Fruit fly (Drosophila melanogaster) whole organism, prepupa: ENCODE results near the gene CG4860.

ENCODE experiments used
- Blimp-1 ChIP-seq: fragments of 200-800 bp; sonication (Bioruptor generic); optimal IDR thresholded peaks from 3 replicates; lab custom pipeline; 2017; ENCODE audit warnings: missing biosample characterization, missing genetic modification characterization, mild to moderate bottlenecking, moderate library complexity, missing genetic modification reagents
- CG10669 ChIP-seq: fragments of 200-800 bp; sonication (Bioruptor generic); optimal IDR thresholded peaks from 3 replicates; lab custom pipeline; 2018; ENCODE audit warnings: missing biosample characterization, mild to moderate bottlenecking, missing genetic modification characterization, moderate library complexity
- CG11294 ChIP-seq: fragments of 200-800 bp; sonication (Bioruptor generic); IDR thresholded peaks from 2 replicates; pipeline ENCODE4 v1.3.6; 2022; ENCODE audit warnings: missing biosample characterization, missing genetic modification characterization
- CG11762 ChIP-seq: fragments of 200-800 bp; sonication (Bioruptor generic); optimal IDR thresholded peaks from 3 replicates; lab custom pipeline; 2016; ENCODE audit warnings: missing biosample characterization, missing genetic modification characterization; ENCODE audit not compliant: insufficient read depth
- CG11902 ChIP-seq: fragments of 200-800 bp; sonication (Bioruptor generic); optimal IDR thresholded peaks from 3 replicates; lab custom pipeline; 2016; ENCODE audit warnings: missing biosample characterization, missing genetic modification characterization
- CG15336 ChIP-seq: fragments of 200-800 bp; sonication (Bioruptor generic); IDR thresholded peaks from 2 replicates; pipeline ENCODE4 v1.3.6; 2022; ENCODE audit warnings: missing biosample characterization, missing genetic modification characterization
- CG1621 ChIP-seq: fragments of 200-800 bp; sonication (Bioruptor generic); optimal IDR thresholded peaks from 3 replicates; lab custom pipeline; 2018; ENCODE audit warnings: missing biosample characterization, mild to moderate bottlenecking, missing genetic modification characterization
- CG16779 ChIP-seq: fragments of 200-800 bp; sonication (Bioruptor generic); optimal IDR thresholded peaks from 3 replicates; lab custom pipeline; 2017; ENCODE audit warnings: missing biosample characterization, mild to moderate bottlenecking, missing genetic modification characterization
- CG3032 ChIP-seq: fragments of 200-800 bp; optimal IDR thresholded peaks from 2 replicates; lab custom pipeline; 2019; ENCODE audit warnings: missing biosample characterization, mild to moderate bottlenecking, missing genetic modification characterization, moderate library complexity
- CG31627 ChIP-seq: fragments of 200-800 bp; sonication (Bioruptor generic); optimal IDR thresholded peaks from 3 replicates; lab custom pipeline; 2016; ENCODE audit warnings: missing biosample characterization, missing genetic modification characterization
- CG32006 ChIP-seq: fragments of 200-800 bp; sonication (Bioruptor generic); optimal IDR thresholded peaks from 3 replicates; lab custom pipeline; 2017; ENCODE audit warnings: missing biosample characterization, mild to moderate bottlenecking, missing genetic modification characterization
- CG34406 ChIP-seq: fragments of 200-800 bp; sonication (Bioruptor generic); optimal IDR thresholded peaks from 3 replicates; lab custom pipeline; 2016; ENCODE audit warnings: missing biosample characterization, missing genetic modification characterization
- CG3919 ChIP-seq: fragments of 200-800 bp; sonication (Bioruptor generic); optimal IDR thresholded peaks from 3 replicates; lab custom pipeline; 2016; ENCODE audit warnings: missing biosample characterization, missing genetic modification characterization
- CG6276 ChIP-seq: fragments of 200-800 bp; sonication (Bioruptor generic); optimal IDR thresholded peaks from 2 replicates; lab custom pipeline; 2017; ENCODE audit warnings: missing biosample characterization, mild to moderate bottlenecking, missing genetic modification characterization
- CG6792 ChIP-seq: fragments of 200-800 bp; sonication (Bioruptor generic); optimal IDR thresholded peaks from 3 replicates; lab custom pipeline; 2016; ENCODE audit warnings: missing biosample characterization, missing genetic modification characterization
- CG6808 ChIP-seq: fragments of 200-800 bp; sonication (Bioruptor generic); optimal IDR thresholded peaks from 3 replicates; lab custom pipeline; 2017; ENCODE audit warnings: missing biosample characterization, missing genetic modification characterization, mild to moderate bottlenecking, moderate library complexity, missing genetic modification reagents
- CG6854 ChIP-seq: fragments of 200-800 bp; sonication (Bioruptor generic); optimal IDR thresholded peaks from 2 replicates; lab custom pipeline; 2017; ENCODE audit warnings: missing biosample characterization, mild to moderate bottlenecking, missing genetic modification characterization
- CG7368 ChIP-seq: fragments of 200-800 bp; sonication (Bioruptor generic); optimal IDR thresholded peaks from 3 replicates; lab custom pipeline; 2016; ENCODE audit warnings: missing biosample characterization, missing genetic modification characterization
- CG8119 ChIP-seq: fragments of 200-800 bp; sonication (Bioruptor generic); IDR thresholded peaks from 3 replicates; pipeline ENCODE4 v1.3.6; 2022; ENCODE audit warnings: missing biosample characterization, missing genetic modification characterization
- CG8319 ChIP-seq: fragments of 200-800 bp; sonication (Bioruptor generic); optimal IDR thresholded peaks from 3 replicates; lab custom pipeline; 2016; ENCODE audit warnings: missing biosample characterization, missing genetic modification characterization
- CG8632 ChIP-seq: fragments of 200-800 bp; sonication (Bioruptor generic); optimal IDR thresholded peaks from 3 replicates; lab custom pipeline; 2016; ENCODE audit warnings: missing biosample characterization, missing genetic modification characterization
- CG9139 ChIP-seq: fragments of 200-800 bp; sonication (Bioruptor generic); optimal IDR thresholded peaks from 3 replicates; lab custom pipeline; 2017; ENCODE audit warnings: missing biosample characterization, mild to moderate bottlenecking, missing genetic modification characterization
- Eip75B ChIP-seq: fragments of 200-800 bp; sonication (Bioruptor generic); optimal IDR thresholded peaks from 3 replicates; lab custom pipeline; 2016; ENCODE audit warnings: missing biosample characterization, missing genetic modification characterization
- Eip78C ChIP-seq: fragments of 200-800 bp; sonication (Bioruptor generic); peaks from one replicate; lab custom pipeline; 2016; ENCODE audit warnings: missing biosample characterization, missing genetic modification characterization
- Eip93F ChIP-seq: fragments of 200-800 bp; sonication (Bioruptor generic); optimal IDR thresholded peaks from 2 replicates; lab custom pipeline; 2016; ENCODE audit warnings: missing biosample characterization, mild to moderate bottlenecking, missing genetic modification characterization
- Ets21C ChIP-seq: fragments of 200-800 bp; sonication (Bioruptor generic); optimal IDR thresholded peaks from 3 replicates; lab custom pipeline; 2016; ENCODE audit warnings: missing biosample characterization, missing genetic modification characterization
- Ets96B ChIP-seq: fragments of 200-800 bp; optimal IDR thresholded peaks from 2 replicates; lab custom pipeline; 2019; ENCODE audit warnings: missing biosample characterization, mild to moderate bottlenecking, missing genetic modification characterization, moderate library complexity
- Hr38 ChIP-seq: sonication (Bioruptor generic); optimal IDR thresholded peaks from 2 replicates; lab custom pipeline; 2016; ENCODE audit warnings: missing biosample characterization, missing genetic modification characterization
- Hr4 ChIP-seq: fragments of 200-800 bp; sonication (Bioruptor generic); optimal IDR thresholded peaks from 3 replicates; lab custom pipeline; 2016; ENCODE audit warnings: missing biosample characterization, missing genetic modification characterization
- Lpt ChIP-seq: fragments of 200-800 bp; sonication (Bioruptor generic); optimal IDR thresholded peaks from 3 replicates; lab custom pipeline; 2016; ENCODE audit warnings: missing biosample characterization, missing genetic modification characterization
- Met ChIP-seq: fragments of 200-800 bp; sonication (Bioruptor generic); optimal IDR thresholded peaks from 3 replicates; lab custom pipeline; 2016; ENCODE audit warnings: missing biosample characterization, missing genetic modification characterization
- OdsH ChIP-seq: fragments of 200-800 bp; sonication (Bioruptor generic); optimal IDR thresholded peaks from 3 replicates; lab custom pipeline; 2016; ENCODE audit warnings: missing biosample characterization, missing genetic modification characterization
- Sox102F ChIP-seq: fragments of 200-800 bp; sonication (Bioruptor generic); optimal IDR thresholded peaks from 2 replicates; lab custom pipeline; 2016; ENCODE audit warnings: missing biosample characterization, mild to moderate bottlenecking, missing genetic modification characterization
- Sox14 ChIP-seq: fragments of 200-800 bp; sonication (Bioruptor generic); optimal IDR thresholded peaks from 3 replicates; lab custom pipeline; 2016; ENCODE audit warnings: missing biosample characterization, missing genetic modification characterization
- Sox15 ChIP-seq: fragments of 200-800 bp; sonication (Bioruptor generic); optimal IDR thresholded peaks from 3 replicates; lab custom pipeline; 2016; ENCODE audit warnings: missing biosample characterization, missing genetic modification characterization
- achi ChIP-seq: fragments of 200-800 bp; sonication (Bioruptor generic); optimal IDR thresholded peaks from 3 replicates; lab custom pipeline; 2016; ENCODE audit warnings: missing biosample characterization, missing genetic modification characterization
- acj6 ChIP-seq: fragments of 200-800 bp; sonication (Bioruptor generic); optimal IDR thresholded peaks from 3 replicates; lab custom pipeline; 2016; ENCODE audit warnings: missing biosample characterization, missing genetic modification characterization
- dac ChIP-seq: fragments of 200-800 bp; sonication (Bioruptor generic); optimal IDR thresholded peaks from 2 replicates; lab custom pipeline; 2017; ENCODE audit warnings: missing biosample characterization, mild to moderate bottlenecking, missing genetic modification characterization
- dsx ChIP-seq: fragments of 200-800 bp; optimal IDR thresholded peaks from 3 replicates; lab custom pipeline; 2019; ENCODE audit warnings: missing biosample characterization, mild to moderate bottlenecking, missing genetic modification characterization, moderate library complexity; ENCODE audit not compliant: poor library complexity, severe bottlenecking
- esn ChIP-seq: fragments of 200-800 bp; sonication (Bioruptor generic); optimal IDR thresholded peaks from 2 replicates; lab custom pipeline; 2016; ENCODE audit warnings: missing biosample characterization, mild to moderate bottlenecking, missing genetic modification characterization, moderate library complexity
- fd59A ChIP-seq: fragments of 200-800 bp; sonication (Bioruptor generic); optimal IDR thresholded peaks from 2 replicates; lab custom pipeline; 2017; ENCODE audit warnings: missing biosample characterization, mild to moderate bottlenecking, missing genetic modification characterization, missing genetic modification reagents
- fd85E ChIP-seq: fragments of 200-800 bp; sonication (Bioruptor generic); optimal IDR thresholded peaks from 3 replicates; lab custom pipeline; 2016; ENCODE audit warnings: missing biosample characterization, missing genetic modification characterization
- fkh ChIP-seq: fragments of 200-800 bp; sonication (Bioruptor generic); optimal IDR thresholded peaks from 3 replicates; lab custom pipeline; 2017; ENCODE audit warnings: missing biosample characterization, mild to moderate bottlenecking, missing genetic modification characterization, moderate library complexity
- lz ChIP-seq: fragments of 200-800 bp; sonication (Bioruptor generic); optimal IDR thresholded peaks from 3 replicates; lab custom pipeline; 2016; ENCODE audit warnings: missing biosample characterization, missing genetic modification characterization
- pdm3 ChIP-seq: fragments of 200-800 bp; sonication (Bioruptor generic); optimal IDR thresholded peaks from 3 replicates; lab custom pipeline; 2016; ENCODE audit warnings: missing biosample characterization, missing genetic modification characterization
- salr ChIP-seq, 2 experiments: fragments of 200-800 bp; sonication (Bioruptor generic); optimal IDR thresholded peaks; 3 replicates each; lab custom pipeline; 2016 to 2018; ENCODE audit warnings: missing biosample characterization in 2 of 2, missing genetic modification characterization in 2 of 2, mild to moderate bottlenecking in 1 of 2
- spab ChIP-seq: fragments of 200-800 bp; sonication (Bioruptor generic); optimal IDR thresholded peaks from 2 replicates; lab custom pipeline; 2017; ENCODE audit warnings: missing biosample characterization, mild to moderate bottlenecking, missing genetic modification characterization, missing genetic modification reagents
- ss ChIP-seq, 2 experiments: fragments of 200-800 bp; sonication (Bioruptor generic); optimal IDR thresholded peaks; 2 replicates in 1 of 2; 3 replicates in 1 of 2; lab custom pipeline; 2017 to 2018; ENCODE audit warnings: mild to moderate bottlenecking in 2 of 2, missing biosample characterization in 2 of 2, missing genetic modification characterization in 2 of 2, moderate library complexity in 1 of 2
- svp ChIP-seq: fragments of 200-800 bp; sonication (Bioruptor generic); peaks from one replicate; lab custom pipeline; 2016; ENCODE audit warnings: missing biosample characterization, missing genetic modification characterization
- topi ChIP-seq: fragments of 200-800 bp; sonication (Bioruptor generic); optimal IDR thresholded peaks from 3 replicates; lab custom pipeline; 2016; ENCODE audit warnings: missing biosample characterization, missing genetic modification characterization
- vri ChIP-seq: fragments of 200-800 bp; sonication (Bioruptor generic); optimal IDR thresholded peaks from 3 replicates; lab custom pipeline; 2016; ENCODE audit warnings: missing biosample characterization, mild to moderate bottlenecking, missing genetic modification characterization

Gene CG4860

dm6 chr3R:12221366-12221916 lies at the start of gene CG4860:
Gene CG4860, minus strand, starts transcription at chr3R:12221464.
- peak; percentile 77 for TF ChIP-seq CG11762 (GFP tag; lab: Kevin White, UChicago)
- peak; percentile 75 for TF ChIP-seq CG8319 (GFP tag; lab: Kevin White, UChicago)
- TF ChIP-seq pdm3: peak; percentile 89
- TF ChIP-seq Lpt (GFP tag; lab: Kevin White, UChicago): peak; percentile 82
- peak; percentile 67 for TF ChIP-seq CG11902 (GFP tag; lab: Kevin White, UChicago)
- peak; percentile 78 for TF ChIP-seq CG8632 (GFP tag; lab: Kevin White, UChicago)
- peak; percentile 77 for TF ChIP-seq Eip93F (GFP tag; lab: Kevin White, UChicago)
- peak; percentile 89 for TF ChIP-seq OdsH (GFP tag; lab: Kevin White, UChicago)
- TF ChIP-seq dsx (GFP tag; lab: Kevin White, UChicago): no peak
- TF ChIP-seq CG6276: peak; percentile 84
- TF ChIP-seq CG10669: peak; percentile 79
- peak; percentile 87 for TF ChIP-seq CG7368 (GFP tag; lab: Kevin White, UChicago)
- TF ChIP-seq spab (GFP tag; lab: Kevin White, UChicago): no peak
- TF ChIP-seq CG11294 (GFP tag; lab: Robert Waterston, UW): peak; percentile 66
- peak; percentile 51 for TF ChIP-seq Blimp-1
- peak; percentile 91 for TF ChIP-seq Eip75B (GFP tag; lab: Kevin White, UChicago)
- TF ChIP-seq CG15336: peak; percentile 91
- peak; percentile 92 for TF ChIP-seq Hr4 (GFP tag; lab: Kevin White, UChicago)
- TF ChIP-seq esn: peak; percentile 94
- peak; percentile 38 to 82 for TF ChIP-seq salr (GFP tag; optimal IDR thresholded peaks at IDR 0.05; lab: Kevin White, UChicago)
- TF ChIP-seq fkh (GFP tag; lab: Kevin White, UChicago): no peak
- peak; percentile 87 for TF ChIP-seq topi (GFP tag; lab: Kevin White, UChicago)
- peak; percentile 82 for TF ChIP-seq Sox102F (GFP tag; lab: Kevin White, UChicago)
- peak; percentile 61 for TF ChIP-seq CG16779 (tag; lab: Kevin White, UChicago)
- TF ChIP-seq Met: peak; percentile 90
- TF ChIP-seq Ets96B: peak; percentile 78
- peak; percentile 59 for TF ChIP-seq Sox15 (GFP tag; lab: Kevin White, UChicago)
- peak; percentile 90 for TF ChIP-seq CG3919 (GFP tag; lab: Kevin White, UChicago)
- peak; percentile 40 for TF ChIP-seq acj6 (GFP tag; lab: Kevin White, UChicago)
- peak in 1 of 2 experiments; percentile 55 for TF ChIP-seq ss (GFP tag; optimal IDR thresholded peaks at IDR 0.05; lab: Kevin White, UChicago)
- TF ChIP-seq CG6792 (GFP tag; lab: Kevin White, UChicago): peak; percentile 87
- TF ChIP-seq Sox14 (GFP tag; lab: Kevin White, UChicago): peak; percentile 88
- TF ChIP-seq dac (GFP tag; lab: Kevin White, UChicago): peak; percentile 67
- TF ChIP-seq Ets21C (GFP tag; lab: Kevin White, UChicago): peak; percentile 83
- peak; percentile 63 for TF ChIP-seq fd59A
- TF ChIP-seq svp: peak; percentile 93
- peak; percentile 82 for TF ChIP-seq CG3032 (tag; lab: Kevin White, UChicago)
- peak; percentile 89 for TF ChIP-seq achi (GFP tag; lab: Kevin White, UChicago)
- peak; percentile 34 for TF ChIP-seq fd85E (GFP tag; lab: Kevin White, UChicago)
- TF ChIP-seq CG6808 (GFP tag; lab: Kevin White, UChicago): peak; percentile 70
- peak; percentile 86 for TF ChIP-seq CG32006
- peak; percentile 89 for TF ChIP-seq CG31627 (GFP tag; lab: Kevin White, UChicago)
- TF ChIP-seq CG34406 (GFP tag; lab: Kevin White, UChicago): peak; percentile 84
- peak; percentile 36 for TF ChIP-seq Hr38
- TF ChIP-seq CG6854: peak; percentile 41
- TF ChIP-seq vri (GFP tag; lab: Kevin White, UChicago): peak; percentile 78
- no peak for TF ChIP-seq CG9139 (GFP tag; lab: Kevin White, UChicago)
- TF ChIP-seq CG1621 (tag; lab: Kevin White, UChicago): peak; percentile 69
- peak; percentile 92 for TF ChIP-seq lz
- TF ChIP-seq CG8119: peak; percentile 91
- peak; percentile 97 for TF ChIP-seq Eip78C (GFP tag; lab: Kevin White, UChicago)
